Worm (Caenorhabditis elegans) whole organism, L1 larva: ENCODE data around the gene C15B12.4.

ENCODE experiments used
- C04F5.9 ChIP-seq: sonication (generic microtip); optimal IDR thresholded peaks from 2 replicates; lab custom pipeline; 2016; ENCODE audit warnings: missing genetic modification characterization, missing compliant biosample characterization
- C16A3.4 ChIP-seq: fragments of 150-350 bp; optimal IDR thresholded peaks from 2 replicates; lab custom pipeline; 2014; ENCODE audit warnings: missing biosample characterization, missing genetic modification characterization
- C34B4.2 ChIP-seq: sonication (generic microtip); optimal IDR thresholded peaks from 2 replicates; lab custom pipeline; 2017; ENCODE audit warnings: mild to moderate bottlenecking, missing genetic modification characterization, missing compliant biosample characterization
- F16B12.6 ChIP-seq: fragments of 150-350 bp; optimal IDR thresholded peaks from 2 replicates; lab custom pipeline; 2014; ENCODE audit warnings: missing biosample characterization, missing genetic modification characterization
- Y116A8C.19 ChIP-seq: sonication (generic microtip); optimal IDR thresholded peaks from 2 replicates; lab custom pipeline; 2016; ENCODE audit warnings: missing compliant biosample characterization, missing genetic modification characterization, borderline replicate concordance
- aha-1 ChIP-seq: fragments of 150-350 bp; optimal IDR thresholded peaks from 2 replicates; lab custom pipeline; 2014; ENCODE audit warnings: missing biosample characterization, missing genetic modification characterization
- aly-2 ChIP-seq: fragments of 150-350 bp; optimal IDR thresholded peaks from 2 replicates; lab custom pipeline; 2014; ENCODE audit warnings: missing biosample characterization, missing genetic modification characterization
- blmp-1 ChIP-seq: fragments of 150-350 bp; optimal IDR thresholded peaks from 2 replicates; lab custom pipeline; 2014; ENCODE audit warnings: missing biosample characterization, missing genetic modification characterization
- ceh-63 ChIP-seq: fragments of 200-800 bp; sonication (Bioruptor generic); optimal IDR thresholded peaks from 2 replicates; lab custom pipeline; 2018; ENCODE audit warnings: mild to moderate bottlenecking, missing genetic modification characterization, missing compliant biosample characterization
- ceh-8 ChIP-seq: fragments of 200-800 bp; sonication (Bioruptor generic); optimal IDR thresholded peaks from 2 replicates; lab custom pipeline; 2018; ENCODE audit warnings: mild to moderate bottlenecking, missing genetic modification characterization, moderate library complexity, missing compliant biosample characterization
- ceh-82 ChIP-seq, 3 experiments: fragments of 150-350 bp in 1 of 3; sonication (generic microtip) in 2 of 3; optimal IDR thresholded peaks; 2 replicates each; lab custom pipeline; 2014 to 2017; ENCODE audit warnings: missing biosample characterization in 3 of 3, missing genetic modification characterization in 3 of 3
- ceh-90 ChIP-seq: sonication (generic microtip); optimal IDR thresholded peaks from 2 replicates; lab custom pipeline; 2016; ENCODE audit warnings: missing genetic modification characterization, missing compliant biosample characterization
- ces-1 ChIP-seq: fragments of 150-350 bp; optimal IDR thresholded peaks from 2 replicates; lab custom pipeline; 2014; ENCODE audit warnings: missing biosample characterization, missing genetic modification reagents, missing genetic modification characterization
- dpl-1 ChIP-seq, 3 experiments: fragments of 150-350 bp in 2 of 3; sonication (generic microtip) in 1 of 3; optimal IDR thresholded peaks; 2 replicates each; lab custom pipeline; 2014 to 2017; ENCODE audit warnings: missing biosample characterization in 3 of 3, missing genetic modification characterization in 3 of 3, missing genetic modification reagents in 3 of 3
- efl-1 ChIP-seq, 4 experiments: fragments of 150-350 bp; optimal IDR thresholded peaks in 3 of 4; peaks in 1 of 4; 1 replicate in 1 of 4; 2 replicates in 3 of 4; lab custom pipeline; 2014; ENCODE audit warnings: missing biosample characterization in 2 of 4, missing genetic modification characterization in 2 of 4, missing genetic modification reagents in 2 of 4
- egl-13 ChIP-seq: sonication (generic microtip); optimal IDR thresholded peaks from 2 replicates; lab custom pipeline; 2016; ENCODE audit warnings: missing genotype, missing genetic modification reagents, missing genetic modification characterization, missing compliant biosample characterization
- egl-27 ChIP-seq, 2 experiments: fragments of 150-350 bp in 1 of 2; sonication (generic microtip); optimal IDR thresholded peaks; 3 replicates each; lab custom pipeline; 2017 to 2018; ENCODE audit warnings: missing biosample characterization in 2 of 2, missing genetic modification characterization in 2 of 2, missing genetic modification reagents in 2 of 2
- elt-2 ChIP-seq: sonication (generic microtip); optimal IDR thresholded peaks from 2 replicates; lab custom pipeline; 2016; ENCODE audit warnings: missing genetic modification characterization, mild to moderate bottlenecking, inconsistent platforms, missing compliant biosample characterization, missing genetic modification reagents
- ets-5 ChIP-seq: fragments of 200-800 bp; sonication (Bioruptor generic); IDR thresholded peaks from 2 replicates; pipeline ENCODE4 v1.3.6; 2022; ENCODE audit warnings: missing genetic modification characterization, missing compliant biosample characterization
- fkh-10 ChIP-seq: sonication (generic microtip); optimal IDR thresholded peaks from 2 replicates; lab custom pipeline; 2017; ENCODE audit warnings: missing biosample characterization, missing genetic modification reagents, missing genetic modification characterization
- hlh-17 ChIP-seq: fragments of 200-800 bp; sonication (Bioruptor generic); optimal IDR thresholded peaks from 2 replicates; lab custom pipeline; 2018; ENCODE audit warnings: missing genetic modification characterization, mild to moderate bottlenecking, missing compliant biosample characterization, moderate library complexity, borderline replicate concordance
- lir-3 ChIP-seq: sonication (generic microtip); optimal IDR thresholded peaks from 2 replicates; lab custom pipeline; 2016; ENCODE audit warnings: mild to moderate bottlenecking, missing genetic modification characterization, moderate library complexity, missing compliant biosample characterization; ENCODE audit not compliant: poor library complexity
- lsy-2 ChIP-seq, 2 experiments: fragments of 150-350 bp; optimal IDR thresholded peaks; 2 replicates each; lab custom pipeline; 2014; ENCODE audit warnings: missing biosample characterization in 2 of 2, missing genetic modification characterization in 2 of 2
- mdl-1 ChIP-seq, 2 experiments: fragments of 150-350 bp; optimal IDR thresholded peaks; 2 replicates each; lab custom pipeline; 2014 to 2017; ENCODE audit warnings: missing biosample characterization in 2 of 2, missing genetic modification characterization in 2 of 2, inconsistent platforms in 1 of 2
- mef-2 ChIP-seq: fragments of 150-350 bp; optimal IDR thresholded peaks from 2 replicates; lab custom pipeline; 2014; ENCODE audit warnings: missing biosample characterization, missing genetic modification characterization
- nhr-11 ChIP-seq: fragments of 150-350 bp; optimal IDR thresholded peaks from 2 replicates; lab custom pipeline; 2014; ENCODE audit warnings: missing biosample characterization, missing genetic modification characterization
- nhr-237 ChIP-seq: fragments of 150-350 bp; optimal IDR thresholded peaks from 2 replicates; lab custom pipeline; 2014; ENCODE audit warnings: missing biosample characterization, missing genetic modification characterization
- nhr-28 ChIP-seq: fragments of 150-350 bp; optimal IDR thresholded peaks from 2 replicates; lab custom pipeline; 2014; ENCODE audit warnings: missing biosample characterization, missing genetic modification characterization
- nhr-84 ChIP-seq: sonication (generic microtip); optimal IDR thresholded peaks from 2 replicates; lab custom pipeline; 2017; ENCODE audit warnings: missing biosample characterization, missing genetic modification characterization
- nhr-85 ChIP-seq: sonication (generic microtip); peaks from one replicate; lab custom pipeline; 2016; ENCODE audit warnings: missing genetic modification characterization, inconsistent platforms, missing compliant biosample characterization
- snpc-4 ChIP-seq: fragments of 150-350 bp; optimal IDR thresholded peaks from 2 replicates; lab custom pipeline; 2014; ENCODE audit warnings: missing biosample characterization, missing genetic modification characterization
- snu-23 ChIP-seq: sonication (generic microtip); optimal IDR thresholded peaks from 2 replicates; lab custom pipeline; 2016; ENCODE audit warnings: missing genetic modification characterization, missing compliant biosample characterization
- sox-4 ChIP-seq: sonication (generic microtip); optimal IDR thresholded peaks from 2 replicates; lab custom pipeline; 2016; ENCODE audit warnings: missing genetic modification characterization, missing compliant biosample characterization
- swsn-7 ChIP-seq: sonication (generic microtip); optimal IDR thresholded peaks from 2 replicates; lab custom pipeline; 2016; ENCODE audit warnings: missing genetic modification characterization, missing compliant biosample characterization
- unc-130 ChIP-seq: fragments of 150-350 bp; optimal IDR thresholded peaks from 2 replicates; lab custom pipeline; 2017; ENCODE audit warnings: missing biosample characterization, missing genetic modification characterization, inconsistent platforms
- unc-62 ChIP-seq: fragments of 150-350 bp; optimal IDR thresholded peaks from 2 replicates; lab custom pipeline; 2014; ENCODE audit warnings: missing biosample characterization, missing genetic modification reagents, missing genetic modification characterization
- unc-86 ChIP-seq: sonication (generic microtip); optimal IDR thresholded peaks from 2 replicates; lab custom pipeline; 2016; ENCODE audit warnings: missing genetic modification characterization, missing compliant biosample characterization
- ztf-4 ChIP-seq: fragments of 150-350 bp; optimal IDR thresholded peaks from 2 replicates; lab custom pipeline; 2014; ENCODE audit warnings: missing biosample characterization, missing genetic modification characterization

Gene C15B12.4

DNA sequence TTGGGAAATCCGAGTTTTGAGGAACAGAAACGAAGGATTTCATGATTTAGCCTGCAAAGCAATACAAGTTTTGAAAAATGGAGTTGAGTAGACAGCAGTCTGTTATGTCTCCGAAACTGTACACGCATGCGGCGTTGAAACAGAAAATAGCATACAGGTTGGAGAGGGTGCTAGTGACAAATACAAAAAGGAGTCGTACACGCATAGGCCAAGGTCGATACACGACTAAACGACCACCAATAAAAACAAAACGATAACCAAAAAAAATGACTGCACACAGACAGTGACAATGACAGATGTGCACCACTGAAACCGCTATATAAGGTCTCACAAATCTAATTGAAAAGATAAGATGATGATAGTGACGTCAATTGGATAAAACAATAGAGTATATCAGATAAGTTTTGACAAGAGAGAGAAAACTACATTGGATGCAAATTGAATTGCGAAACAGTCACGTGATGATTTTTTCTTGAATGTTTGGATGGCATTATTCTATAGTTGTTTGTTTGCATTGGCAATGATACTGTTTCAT lies 24.6 kb downstream of the C15B12.4 start, which contains the start of gene fah-1 (continued):
- TF ChIP-seq fkh-10 (no peak), C04F5.9 (no peak), sox-4 (no peak), nhr-28 (tag; lab: Kevin White, UChicago) (no peak), aha-1 (no peak), hlh-17 (GFP tag; lab: Kevin White, UChicago) (no peak), mdl-1 (tag; optimal IDR thresholded peaks at IDR 0.05; lab: Kevin White, UChicago) (peak in 1 of 2 experiments; percentile 3), F16B12.6 (tag; lab: Kevin White, UChicago) (no peak), swsn-7 (tag; lab: Kevin White, UChicago) (peak; percentile 27), snpc-4 (tag; lab: Kevin White, UChicago) (no peak), efl-1 (optimal IDR thresholded peaks at IDR 0.05; lab: Kevin White, UChicago) (no peak), efl-1 (GFP tag; optimal IDR thresholded peaks at IDR 0.05 in 1 of 2; lab: Kevin White, UChicago) (peak in 1 of 2 experiments; percentile 2), nhr-237 (tag; lab: Kevin White, UChicago) (no peak), nhr-85 (tag; lab: Kevin White, UChicago) (peak; percentile 97), dpl-1 (GFP tag; optimal IDR thresholded peaks at IDR 0.05; lab: Kevin White, UChicago) (peak in 1 of 3 experiments; percentile 16)

DNA sequence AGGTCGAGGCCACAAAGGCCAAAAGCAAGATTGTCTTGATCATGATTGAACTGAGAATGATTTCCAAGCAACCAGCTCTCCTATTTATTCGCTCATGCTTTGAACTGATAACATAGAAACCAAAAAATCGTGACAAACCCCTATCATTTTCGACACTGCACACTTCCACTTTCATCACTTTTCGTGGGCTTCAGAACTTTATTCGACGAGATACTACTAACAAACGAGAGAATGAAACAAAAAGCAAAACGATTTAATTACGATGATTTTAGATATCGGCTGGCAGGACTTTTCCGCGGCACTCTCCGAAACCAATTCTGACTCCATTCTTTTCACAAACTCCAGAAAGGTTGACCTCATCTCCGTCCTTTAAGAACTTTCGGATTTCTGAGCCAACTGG lies 27.0 kb downstream of the C15B12.4 start, which contains the start of gene asp-14:
Gene asp-14, minus strand, starts transcription at position 101 of the 400 bp plus-strand sequence.
- TF ChIP-seq mef-2 (tag; lab: Kevin White, UChicago) (no peak), ets-5 (GFP tag; lab: Robert Waterston, UW) (no peak), Y116A8C.19 (tag; lab: Kevin White, UChicago) (no peak), blmp-1 (tag; lab: Kevin White, UChicago) (no peak), unc-62 (no peak)

DNA sequence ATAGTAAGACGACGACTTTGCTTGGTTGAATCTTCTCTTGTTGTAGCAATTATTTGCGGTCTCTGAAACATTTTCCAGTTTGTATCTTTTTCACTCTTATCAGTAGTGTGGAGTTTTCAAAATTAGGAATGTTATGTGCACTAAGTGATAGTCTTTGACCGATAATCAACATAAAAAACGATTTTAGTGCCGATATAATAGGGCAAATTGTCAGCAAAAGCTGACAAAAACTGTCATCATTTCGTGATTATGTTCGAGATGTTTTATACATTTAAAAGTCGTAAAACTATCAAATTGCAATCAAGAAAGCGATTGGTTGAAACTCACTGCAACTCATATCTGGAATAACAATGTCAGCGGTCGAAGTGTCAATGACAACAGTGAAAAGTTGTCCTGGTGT lies 28.3 kb downstream of the C15B12.4 start:
- no peak for TF ChIP-seq ets-5 (GFP tag; lab: Robert Waterston, UW)
- TF ChIP-seq elt-2 (tag; lab: Kevin White, UChicago) = peak; percentile 63

DNA sequence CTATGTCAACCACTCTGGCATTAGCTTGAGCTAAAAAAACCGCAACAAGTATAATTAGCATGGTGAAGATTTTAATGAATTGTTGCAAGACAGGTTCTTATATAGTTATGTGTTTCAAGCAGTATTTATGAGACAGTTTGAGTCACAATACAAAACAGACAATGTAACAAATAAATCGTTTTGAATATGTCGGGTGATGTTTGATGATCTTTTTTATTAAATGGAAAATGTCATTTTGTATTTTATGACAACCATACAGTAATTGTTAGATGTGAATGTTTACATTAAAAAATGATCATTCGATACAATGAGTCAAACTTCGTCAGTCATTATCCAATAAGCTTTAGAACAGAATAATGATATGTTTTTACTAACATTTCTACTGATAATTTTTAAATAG lies 30.2 kb downstream of the C15B12.4 start, which contains the start of gene K10C2.7:
Gene K10C2.7, minus strand, starts transcription at position 101 of the 400 bp plus-strand sequence.
- no peak for TF ChIP-seq nhr-28 (tag; lab: Kevin White, UChicago)
- no peak for TF ChIP-seq lsy-2 (tag; optimal IDR thresholded peaks at IDR 0.05; lab: Kevin White, UChicago)
- TF ChIP-seq ceh-8 (GFP tag; lab: Kevin White, UChicago) = no peak
- TF ChIP-seq ceh-82 (tag; optimal IDR thresholded peaks at IDR 0.05; lab: Kevin White, UChicago) = no peak
- TF ChIP-seq snu-23 (GFP tag; lab: Kevin White, UChicago) = no peak
- no peak for TF ChIP-seq nhr-11 (tag; lab: Kevin White, UChicago)
- TF ChIP-seq fkh-10 = no peak
- no peak for TF ChIP-seq ceh-63 (GFP tag; lab: Kevin White, UChicago)
- no peak for TF ChIP-seq ceh-90 (tag; lab: Kevin White, UChicago)
- no peak for TF ChIP-seq unc-130 (tag; lab: Kevin White, UChicago)
- TF ChIP-seq C34B4.2 (tag; lab: Kevin White, UChicago) = no peak
- no peak for TF ChIP-seq lir-3 (tag; lab: Kevin White, UChicago)
- no peak for TF ChIP-seq aly-2 (tag; lab: Kevin White, UChicago)
- TF ChIP-seq Y116A8C.19 (tag; lab: Kevin White, UChicago) = no peak
- no peak for TF ChIP-seq nhr-84 (tag; lab: Kevin White, UChicago)

DNA sequence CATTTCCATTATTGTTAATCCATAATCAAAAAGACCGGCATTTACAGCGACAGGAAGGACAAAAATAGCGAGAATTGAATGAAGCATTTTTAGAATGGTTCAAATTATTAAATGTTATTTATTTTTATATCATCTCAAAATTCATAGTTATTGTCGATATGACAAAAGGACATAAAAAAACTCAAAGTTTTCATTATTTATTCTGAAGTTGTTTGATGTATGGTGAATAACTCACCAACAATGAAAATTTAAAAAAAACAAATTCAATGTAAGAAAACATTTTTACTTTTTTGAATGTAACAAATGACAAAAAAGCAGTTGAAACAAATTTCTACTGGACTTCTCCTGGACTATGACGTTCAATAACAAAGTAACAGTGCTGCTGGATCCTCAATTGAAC lies 33.1 kb downstream of the C15B12.4 start, which contains the start of gene K10C2.14:
Gene K10C2.14, minus strand, starts transcription at position 101 of the 400 bp plus-strand sequence.
- TF ChIP-seq hlh-17 (GFP tag; lab: Kevin White, UChicago) = no peak
- no peak for TF ChIP-seq ztf-4
- TF ChIP-seq egl-27 (tag; optimal IDR thresholded peaks at IDR 0.05; lab: Kevin White, UChicago) = no peak
- no peak for TF ChIP-seq unc-86
- TF ChIP-seq C16A3.4 = no peak
- no peak for TF ChIP-seq ceh-82 (tag; optimal IDR thresholded peaks at IDR 0.05; lab: Kevin White, UChicago)
- no peak for TF ChIP-seq unc-62
- no peak for TF ChIP-seq elt-2 (tag; lab: Kevin White, UChicago)
- TF ChIP-seq sox-4 = no peak
- TF ChIP-seq ces-1 (GFP tag; lab: Kevin White, UChicago) = no peak
- TF ChIP-seq fkh-10 = no peak
- no peak for TF ChIP-seq egl-13 (tag; lab: Kevin White, UChicago)
